Worm (Caenorhabditis elegans): ENCODE measurements around the gene nhr-226.

DNA sequence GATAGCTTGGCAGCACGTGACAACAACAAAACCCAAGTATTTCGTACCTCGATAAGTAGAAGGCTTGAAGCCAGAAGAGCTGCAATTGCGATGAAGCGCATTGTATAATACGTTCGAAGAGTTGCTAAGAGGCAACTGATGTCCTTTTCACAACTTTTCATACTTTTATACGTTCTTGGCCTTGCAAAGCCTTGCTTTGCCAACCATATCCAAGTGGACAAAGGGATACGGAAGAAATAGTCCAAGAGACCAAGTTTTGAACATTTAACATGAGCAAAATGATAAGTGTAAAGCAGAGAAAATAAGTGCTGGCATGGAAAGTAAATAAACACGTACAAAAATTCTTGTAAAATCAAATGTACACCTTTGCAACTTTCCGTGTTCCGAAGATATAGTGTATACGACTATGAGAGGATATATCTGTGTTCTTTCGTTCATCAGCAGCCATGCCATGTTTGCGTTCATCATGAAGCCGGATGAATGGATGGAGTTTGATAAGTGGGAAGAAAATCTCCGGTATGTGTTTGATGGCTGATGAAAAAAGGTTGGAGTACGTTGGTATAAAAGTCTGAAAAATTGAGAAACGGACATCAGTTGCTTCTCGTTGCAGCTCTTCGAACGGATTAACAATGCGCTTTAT is 20.3 kb upstream of the nhr-226 start, which contains the start of the genes Y5H2A.4 and abu-4:
- no peak for TF ChIP-seq dao-5 (tag; optimal IDR thresholded peaks at IDR 0.05)
- no peak for TF ChIP-seq him-1 (tag; optimal IDR thresholded peaks at IDR 0.05)

All from whole organism, L4/young adult.